Fruit fly (Drosophila melanogaster) whole organism, prepupa: ENCODE data around the gene Gr10b.

ENCODE experiments used
- CG10669 ChIP-seq: fragments of 200-800 bp; sonication (Bioruptor generic); optimal IDR thresholded peaks from 3 replicates; lab custom pipeline; 2018; ENCODE audit warnings: missing biosample characterization, mild to moderate bottlenecking, missing genetic modification characterization, moderate library complexity
- CG1621 ChIP-seq: fragments of 200-800 bp; sonication (Bioruptor generic); optimal IDR thresholded peaks from 3 replicates; lab custom pipeline; 2018; ENCODE audit warnings: missing biosample characterization, mild to moderate bottlenecking, missing genetic modification characterization
- CG32006 ChIP-seq: fragments of 200-800 bp; sonication (Bioruptor generic); optimal IDR thresholded peaks from 3 replicates; lab custom pipeline; 2017; ENCODE audit warnings: missing biosample characterization, mild to moderate bottlenecking, missing genetic modification characterization
- CG34406 ChIP-seq: fragments of 200-800 bp; sonication (Bioruptor generic); optimal IDR thresholded peaks from 3 replicates; lab custom pipeline; 2016; ENCODE audit warnings: missing biosample characterization, missing genetic modification characterization
- Eip75B ChIP-seq: fragments of 200-800 bp; sonication (Bioruptor generic); optimal IDR thresholded peaks from 3 replicates; lab custom pipeline; 2016; ENCODE audit warnings: missing biosample characterization, missing genetic modification characterization
- Ets21C ChIP-seq: fragments of 200-800 bp; sonication (Bioruptor generic); optimal IDR thresholded peaks from 3 replicates; lab custom pipeline; 2016; ENCODE audit warnings: missing biosample characterization, missing genetic modification characterization
- Gug ChIP-seq: fragments of 200-800 bp; sonication (Bioruptor generic); IDR thresholded peaks from 2 replicates; pipeline ENCODE4 v1.3.6; 2022; ENCODE audit warnings: missing biosample characterization, missing genetic modification characterization
- Lpt ChIP-seq: fragments of 200-800 bp; sonication (Bioruptor generic); optimal IDR thresholded peaks from 3 replicates; lab custom pipeline; 2016; ENCODE audit warnings: missing biosample characterization, missing genetic modification characterization
- Sox102F ChIP-seq: fragments of 200-800 bp; sonication (Bioruptor generic); optimal IDR thresholded peaks from 2 replicates; lab custom pipeline; 2016; ENCODE audit warnings: missing biosample characterization, mild to moderate bottlenecking, missing genetic modification characterization
- Sox14 ChIP-seq: fragments of 200-800 bp; sonication (Bioruptor generic); optimal IDR thresholded peaks from 3 replicates; lab custom pipeline; 2016; ENCODE audit warnings: missing biosample characterization, missing genetic modification characterization
- achi ChIP-seq: fragments of 200-800 bp; sonication (Bioruptor generic); optimal IDR thresholded peaks from 3 replicates; lab custom pipeline; 2016; ENCODE audit warnings: missing biosample characterization, missing genetic modification characterization
- fd85E ChIP-seq: fragments of 200-800 bp; sonication (Bioruptor generic); optimal IDR thresholded peaks from 3 replicates; lab custom pipeline; 2016; ENCODE audit warnings: missing biosample characterization, missing genetic modification characterization
- fkh ChIP-seq: fragments of 200-800 bp; sonication (Bioruptor generic); optimal IDR thresholded peaks from 3 replicates; lab custom pipeline; 2017; ENCODE audit warnings: missing biosample characterization, mild to moderate bottlenecking, missing genetic modification characterization, moderate library complexity
- ss ChIP-seq, 2 experiments: fragments of 200-800 bp; sonication (Bioruptor generic); optimal IDR thresholded peaks; 2 replicates in 1 of 2; 3 replicates in 1 of 2; lab custom pipeline; 2017 to 2018; ENCODE audit warnings: mild to moderate bottlenecking in 2 of 2, missing biosample characterization in 2 of 2, missing genetic modification characterization in 2 of 2, moderate library complexity in 1 of 2

dm6 chrX:11367783-11368509 lies 45.0 kb downstream of the Gr10b start, which contains the start of the genes hop and Tim8:
- TF ChIP-seq Sox102F (GFP tag; lab: Kevin White, UChicago) (no peak), fkh (GFP tag; lab: Kevin White, UChicago) (peak; percentile 76), Eip75B (no peak), Lpt (GFP tag; lab: Kevin White, UChicago) (no peak), CG32006 (GFP tag; lab: Kevin White, UChicago) (no peak), fd85E (GFP tag; lab: Kevin White, UChicago) (no peak), CG34406 (GFP tag; lab: Kevin White, UChicago) (no peak), Ets21C (GFP tag; lab: Kevin White, UChicago) (no peak), ss (GFP tag; optimal IDR thresholded peaks at IDR 0.05; lab: Kevin White, UChicago) (no peak), achi (GFP tag; lab: Kevin White, UChicago) (peak; percentile 66), CG1621 (tag; lab: Kevin White, UChicago) (no peak), CG10669 (GFP tag; lab: Kevin White, UChicago) (no peak), Sox14 (no peak), Gug (GFP tag; lab: Robert Waterston, UW) (no peak)
